Fruit fly (Drosophila melanogaster) whole organism, embryonic: ENCODE measurements around the gene CkIIalpha-i3.

Source experiments
- Abd-B ChIP-seq: fragments of 200-800 bp; sonication (Bioruptor generic); optimal IDR thresholded peaks from 2 replicates; lab custom pipeline; 2018; ENCODE audit warnings: missing biosample characterization, mild to moderate bottlenecking, missing genetic modification characterization, moderate library complexity
- Ada2b ChIP-seq: fragments of 200-800 bp; sonication (Bioruptor generic); IDR thresholded peaks from 2 replicates; pipeline ENCODE4 v1.3.6; 2022; ENCODE audit warnings: missing biosample characterization, missing genetic modification characterization
- CG11695 ChIP-seq: fragments of 200-800 bp; sonication (Bioruptor generic); IDR thresholded peaks from 3 replicates; pipeline ENCODE4 v1.3.6; 2022; ENCODE audit warnings: missing biosample characterization, missing genetic modification characterization
- CG12769 ChIP-seq: fragments of 200-800 bp; sonication (Bioruptor generic); optimal IDR thresholded peaks from 2 replicates; lab custom pipeline; 2019; ENCODE audit warnings: missing biosample characterization, mild to moderate bottlenecking, missing genetic modification characterization, moderate library complexity
- CG13123 ChIP-seq: fragments of 200-800 bp; sonication (Bioruptor generic); optimal IDR thresholded peaks from 2 replicates; lab custom pipeline; 2016; ENCODE audit warnings: missing biosample characterization, missing genetic modification characterization
- CG13775 ChIP-seq: fragments of 200-800 bp; sonication (Bioruptor generic); optimal IDR thresholded peaks from 3 replicates; lab custom pipeline; 2017; ENCODE audit warnings: missing biosample characterization, mild to moderate bottlenecking, missing genetic modification characterization
- CG16815 ChIP-seq: fragments of 200-800 bp; sonication (Bioruptor generic); optimal IDR thresholded peaks from 3 replicates; lab custom pipeline; 2017; ENCODE audit warnings: missing biosample characterization, mild to moderate bottlenecking, missing genetic modification characterization
- CG17612 ChIP-seq: fragments of 200-800 bp; sonication (Bioruptor generic); IDR thresholded peaks from 2 replicates; pipeline ENCODE4 v1.3.6; 2022; ENCODE audit warnings: missing biosample characterization, missing genetic modification characterization
- CG2120 ChIP-seq: fragments of 200-800 bp; sonication (Bioruptor generic); optimal IDR thresholded peaks from 3 replicates; lab custom pipeline; 2016; ENCODE audit warnings: missing biosample characterization, missing genetic modification characterization
- CG2202 ChIP-seq: fragments of 200-800 bp; sonication (Bioruptor generic); optimal IDR thresholded peaks from 2 replicates; lab custom pipeline; 2018; ENCODE audit warnings: missing biosample characterization, mild to moderate bottlenecking, missing genetic modification characterization
- CG34422 ChIP-seq: fragments of 200-800 bp; sonication (Bioruptor generic); IDR thresholded peaks from 3 replicates; pipeline ENCODE4 v1.3.6; 2022; ENCODE audit warnings: missing biosample characterization, missing genetic modification characterization
- CG3847 ChIP-seq: fragments of 200-800 bp; sonication (Bioruptor generic); IDR thresholded peaks from 2 replicates; pipeline ENCODE4 v1.3.6; 2022; ENCODE audit warnings: missing biosample characterization, missing genetic modification characterization
- CG43689 ChIP-seq: fragments of 200-800 bp; sonication (Bioruptor generic); IDR thresholded peaks from 2 replicates; pipeline ENCODE4 v1.3.6; 2022; ENCODE audit warnings: missing biosample characterization, missing genetic modification characterization
- CG7839 ChIP-seq: fragments of 200-800 bp; sonication (Bioruptor generic); optimal IDR thresholded peaks from 3 replicates; lab custom pipeline; 2018; ENCODE audit warnings: missing biosample characterization, mild to moderate bottlenecking, missing genetic modification characterization, moderate library complexity
- CG9817 ChIP-seq: fragments of 200-800 bp; sonication (Bioruptor generic); optimal IDR thresholded peaks from 2 replicates; lab custom pipeline; 2018; ENCODE audit warnings: missing biosample characterization, mild to moderate bottlenecking, missing genetic modification characterization, moderate library complexity
- CG9932 ChIP-seq: fragments of 200-800 bp; sonication (Bioruptor generic); IDR thresholded peaks from 2 replicates; pipeline ENCODE4 v1.3.6; 2022; ENCODE audit warnings: missing biosample characterization, missing genetic modification characterization
- Chrac-16 ChIP-seq: fragments of 200-800 bp; sonication (Bioruptor generic); optimal IDR thresholded peaks from 3 replicates; lab custom pipeline; 2016; ENCODE audit warnings: missing biosample characterization, missing genetic modification characterization
- CrebB ChIP-seq: fragments of 200-800 bp; sonication (Bioruptor generic); optimal IDR thresholded peaks from 3 replicates; lab custom pipeline; 2018; ENCODE audit warnings: missing biosample characterization, mild to moderate bottlenecking, missing genetic modification characterization
- E2f1 ChIP-seq: fragments of 200-800 bp; sonication (Bioruptor generic); IDR thresholded peaks from 2 replicates; pipeline ENCODE4 v1.3.6; 2022; ENCODE audit warnings: missing biosample characterization, missing genetic modification characterization
- E2f2 ChIP-seq: fragments of 200-800 bp; sonication (Bioruptor generic); IDR thresholded peaks from 2 replicates; pipeline ENCODE4 v1.3.6; 2022; ENCODE audit warnings: missing biosample characterization, missing genetic modification characterization
- Fer1 ChIP-seq: fragments of 200-800 bp; sonication (Bioruptor generic); optimal IDR thresholded peaks from 2 replicates; lab custom pipeline; 2017; ENCODE audit warnings: missing biosample characterization, mild to moderate bottlenecking, missing genetic modification characterization
- Fer3 ChIP-seq: fragments of 200-800 bp; sonication (Bioruptor generic); optimal IDR thresholded peaks from 2 replicates; lab custom pipeline; 2018; ENCODE audit warnings: missing biosample characterization, mild to moderate bottlenecking, missing genetic modification characterization, moderate library complexity
- Gug ChIP-seq: fragments of 200-800 bp; sonication (Bioruptor generic); IDR thresholded peaks from 4 replicates; pipeline ENCODE4 v1.3.6; 2022; ENCODE audit warnings: missing biosample characterization, missing genetic modification characterization
- HLHmδ ChIP-seq: fragments of 200-800 bp; sonication (Bioruptor generic); optimal IDR thresholded peaks from 2 replicates; lab custom pipeline; 2018; ENCODE audit warnings: missing biosample characterization, mild to moderate bottlenecking, missing genetic modification characterization, moderate library complexity
- Hr51 ChIP-seq, 2 experiments: fragments of 200-800 bp; sonication (Bioruptor generic); optimal IDR thresholded peaks; 2 replicates in 1 of 2; 3 replicates in 1 of 2; lab custom pipeline; 2016 to 2018; ENCODE audit warnings: missing biosample characterization in 2 of 2, missing genetic modification characterization in 2 of 2, mild to moderate bottlenecking in 1 of 2, moderate library complexity in 1 of 2
- MBD-R2 ChIP-seq: fragments of 200-800 bp; sonication (Bioruptor generic); IDR thresholded peaks from 2 replicates; pipeline ENCODE4 v1.3.6; 2022; ENCODE audit warnings: missing biosample characterization, missing genetic modification characterization
- Mrtf ChIP-seq: fragments of 200-800 bp; sonication (Bioruptor generic); IDR thresholded peaks from 3 replicates; pipeline ENCODE4 v1.3.6; 2022; ENCODE audit warnings: missing biosample characterization, missing genetic modification characterization
- NFAT ChIP-seq: fragments of 200-800 bp; sonication (Bioruptor generic); IDR thresholded peaks from 2 replicates; pipeline ENCODE4 v1.3.6; 2022; ENCODE audit warnings: missing biosample characterization, missing genetic modification characterization
- Nf-YA ChIP-seq: fragments of 200-800 bp; sonication (Bioruptor generic); IDR thresholded peaks from 2 replicates; pipeline ENCODE4 v1.3.6; 2022; ENCODE audit warnings: missing biosample characterization, missing genetic modification characterization
- Rfx ChIP-seq: fragments of 200-800 bp; sonication (Bioruptor generic); IDR thresholded peaks from 2 replicates; pipeline ENCODE4 v1.3.6; 2022; ENCODE audit warnings: missing biosample characterization, missing genetic modification characterization
- ase ChIP-seq: fragments of 200-800 bp; sonication (Bioruptor generic); IDR thresholded peaks from 3 replicates; pipeline ENCODE4 v1.3.6; 2022; ENCODE audit warnings: missing biosample characterization, missing genetic modification characterization
- br ChIP-seq: fragments of >200 bp; optimal IDR thresholded peaks from 2 replicates; lab custom pipeline; 2017
- cas ChIP-seq: fragments of 200-800 bp; sonication (Bioruptor generic); IDR thresholded peaks from 2 replicates; pipeline ENCODE4 v1.3.6; 2022; ENCODE audit warnings: missing biosample characterization, missing genetic modification characterization
- ewg ChIP-seq: fragments of 200-800 bp; sonication (Bioruptor generic); optimal IDR thresholded peaks from 3 replicates; lab custom pipeline; 2017; ENCODE audit warnings: mild to moderate bottlenecking, missing biosample characterization, missing genetic modification reagents, missing genetic modification characterization
- fru ChIP-seq: fragments of >200 bp; optimal IDR thresholded peaks from 2 replicates; lab custom pipeline; 2017
- gem ChIP-seq: fragments of 200-800 bp; sonication (Bioruptor generic); optimal IDR thresholded peaks from 2 replicates; lab custom pipeline; 2019; ENCODE audit warnings: missing biosample characterization, mild to moderate bottlenecking, missing genetic modification characterization, moderate library complexity
- grau ChIP-seq: fragments of 200-800 bp; optimal IDR thresholded peaks from 3 replicates; lab custom pipeline; 2019; ENCODE audit warnings: missing biosample characterization, mild to moderate bottlenecking, missing genetic modification characterization, moderate library complexity
- gsb ChIP-seq: fragments of 200-800 bp; sonication (Bioruptor generic); IDR thresholded peaks from 2 replicates; pipeline ENCODE4 v1.3.6; 2022; ENCODE audit warnings: missing biosample characterization, missing genetic modification characterization
- gsb-n ChIP-seq: fragments of 200-800 bp; sonication (Bioruptor generic); optimal IDR thresholded peaks from 3 replicates; lab custom pipeline; 2018; ENCODE audit warnings: missing biosample characterization, mild to moderate bottlenecking, missing genetic modification characterization
- insv ChIP-seq, 2 experiments: fragments of 200-800 bp; sonication (Bioruptor generic); optimal IDR thresholded peaks; 3 replicates each; lab custom pipeline; 2016 to 2018; ENCODE audit warnings: missing biosample characterization in 2 of 2, missing genetic modification characterization in 2 of 2
- lmd ChIP-seq: fragments of 200-800 bp; sonication (Bioruptor generic); IDR thresholded peaks from 2 replicates; pipeline ENCODE4 v1.3.6; 2022; ENCODE audit warnings: missing biosample characterization, missing genetic modification characterization
- mirr ChIP-seq: fragments of 200-800 bp; sonication (Bioruptor generic); optimal IDR thresholded peaks from 3 replicates; lab custom pipeline; 2018; ENCODE audit warnings: missing biosample characterization, mild to moderate bottlenecking, missing genetic modification characterization
- nau ChIP-seq: fragments of 200-800 bp; sonication (Bioruptor generic); optimal IDR thresholded peaks from 3 replicates; lab custom pipeline; 2017; ENCODE audit warnings: missing biosample characterization, mild to moderate bottlenecking, missing genetic modification characterization, missing genetic modification reagents
- peb ChIP-seq: fragments of 200-800 bp; sonication (Bioruptor generic); IDR thresholded peaks from 2 replicates; pipeline ENCODE4 v1.3.6; 2022; ENCODE audit warnings: missing biosample characterization, missing genetic modification characterization
- ranshi ChIP-seq: fragments of 200-800 bp; sonication (Bioruptor generic); IDR thresholded peaks from 2 replicates; pipeline ENCODE4 v1.3.6; 2022; ENCODE audit warnings: missing biosample characterization, missing genetic modification characterization
- sisA ChIP-seq: fragments of 200-800 bp; sonication (Bioruptor generic); IDR thresholded peaks from 2 replicates; pipeline ENCODE4 v1.3.6; 2022; ENCODE audit warnings: missing biosample characterization, missing genetic modification characterization
- sr ChIP-seq: fragments of 200-800 bp; sonication (Bioruptor generic); IDR thresholded peaks from 3 replicates; pipeline ENCODE4 v1.3.6; 2022; ENCODE audit warnings: missing biosample characterization, missing genetic modification characterization
- zfh2 ChIP-seq: fragments of 200-800 bp; sonication (Bioruptor generic); optimal IDR thresholded peaks from 2 replicates; lab custom pipeline; 2016; ENCODE audit warnings: missing biosample characterization, missing genetic modification characterization

Gene CkIIalpha-i3

DNA sequence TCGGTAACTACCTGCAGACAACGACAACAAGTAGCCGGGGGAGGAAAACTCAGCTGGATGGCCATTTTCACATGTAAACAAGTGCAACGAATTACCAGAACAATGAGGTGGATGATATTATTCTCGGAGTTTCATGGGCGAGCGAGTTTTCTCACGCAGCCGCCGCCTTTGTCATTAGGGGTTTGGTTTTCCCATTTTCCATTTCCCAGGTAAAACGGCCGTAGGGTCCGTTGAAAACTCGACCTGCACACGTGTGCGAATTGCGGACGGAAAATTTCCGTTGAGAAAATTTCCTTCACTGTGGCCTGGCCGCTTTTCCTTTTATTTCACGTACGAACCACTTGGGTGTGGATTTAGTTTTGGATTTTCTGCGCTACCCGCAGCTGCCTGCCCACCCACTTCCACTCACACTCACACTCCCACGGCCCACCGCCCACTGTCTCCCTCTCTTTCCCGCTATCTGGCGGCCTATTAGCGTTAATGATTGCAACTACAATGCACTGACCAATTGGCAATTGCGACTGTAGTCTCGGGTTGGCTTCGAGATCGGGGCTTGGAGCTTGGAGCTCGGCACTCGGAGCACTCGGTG is 43.3 kb upstream of the CkIIalpha-i3 start (continued):
- TF ChIP-seq gsb-n (no peak), insv (GFP tag; optimal IDR thresholded peaks at IDR 0.05; lab: Kevin White, UChicago) (no peak), fru (lab: Kevin White, UChicago) (no peak), E2f2 (GFP tag; lab: Robert Waterston, UW) (peak; percentile 25; the same call in 1 of the 2 replicates), Rfx (GFP tag; lab: Robert Waterston, UW) (peak; percentile 24), nau (GFP tag; lab: Kevin White, UChicago) (no peak)

DNA sequence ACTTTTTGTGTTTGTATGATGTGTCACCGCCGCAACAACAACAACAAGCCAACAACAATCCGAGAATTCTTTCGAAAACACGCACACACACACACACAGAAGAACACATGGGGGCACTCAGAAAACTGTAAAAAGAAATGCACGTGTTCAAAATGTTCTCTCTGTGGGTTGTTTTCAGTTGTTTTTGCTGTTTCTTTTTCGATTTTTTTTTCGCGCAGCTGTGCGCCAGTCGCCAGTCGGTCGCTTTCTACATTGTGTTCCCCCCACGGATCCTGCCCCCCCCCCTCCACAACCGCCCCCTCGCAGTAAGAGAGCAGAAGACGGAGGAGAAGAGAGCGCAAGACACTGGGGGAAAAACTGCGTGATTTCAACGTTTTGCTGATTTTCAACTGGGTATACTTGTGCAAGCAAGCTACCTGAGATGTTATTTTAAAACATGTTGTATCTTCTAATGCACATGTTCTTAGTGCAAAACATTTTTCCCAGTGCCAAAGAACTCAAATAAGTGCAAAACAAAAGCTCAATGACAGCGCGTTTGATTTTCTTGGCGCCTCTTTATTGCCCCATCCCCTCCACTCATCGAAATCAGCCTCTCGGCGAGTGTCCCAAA is 41.2 kb upstream of the CkIIalpha-i3 start:
- no peak for TF ChIP-seq Chrac-16
- peak; percentile 50 for TF ChIP-seq E2f1
- TF ChIP-seq CG13775 (GFP tag; lab: Kevin White, UChicago) = peak; percentile 0
- TF ChIP-seq CG9817 = peak; percentile 43
- 0 out of 2 replicates have a peak, but pooled peaks have one; percentile 13 for TF ChIP-seq cas (GFP tag; lab: Robert Waterston, UW)
- TF ChIP-seq CG9932 (GFP tag; lab: Robert Waterston, UW) = peak; percentile 69
- TF ChIP-seq Gug (GFP tag; lab: Robert Waterston, UW) = peak; percentile 66; the same call in 3 of the 4 replicates
- no peak for TF ChIP-seq ewg (GFP tag; lab: Kevin White, UChicago)
- peak; percentile 39 for TF ChIP-seq CG2120
- peak; percentile 47; the same call in 2 of the 3 replicates for TF ChIP-seq ase (GFP tag; lab: Robert Waterston, UW)
- peak; percentile 46; the same call in 1 of the 2 replicates for TF ChIP-seq CG17612 (GFP tag; lab: Robert Waterston, UW)
- 0 out of 2 replicates have a peak, but pooled peaks have one; percentile 11 for TF ChIP-seq CG43689 (GFP tag; lab: Robert Waterston, UW)
- peak; percentile 62 for TF ChIP-seq CG12769 (tag; lab: Kevin White, UChicago)
- peak; percentile 16 for TF ChIP-seq CG7839
- peak; percentile 61; the same call in 2 of the 3 replicates for TF ChIP-seq CG34422 (GFP tag; lab: Robert Waterston, UW)
- 0 out of 3 replicates have a peak, but pooled peaks have one; percentile 62 for TF ChIP-seq Mrtf
- peak; percentile 46; the same call in 1 of the 3 replicates for TF ChIP-seq sr (GFP tag; lab: Robert Waterston, UW)
- peak; percentile 18; the same call in 1 of the 2 replicates for TF ChIP-seq MBD-R2 (GFP tag; lab: Robert Waterston, UW)
- TF ChIP-seq CG11695 (GFP tag; lab: Robert Waterston, UW) = 0 out of 3 replicates have a peak, but pooled peaks have one; percentile 9
- TF ChIP-seq gsb (GFP tag; lab: Robert Waterston, UW) = peak; percentile 43; the same call in 1 of the 2 replicates
- TF ChIP-seq HLHmδ (GFP tag; lab: Kevin White, UChicago) = no peak
- TF ChIP-seq zfh2 = peak; percentile 17
- TF ChIP-seq Nf-YA (GFP tag; lab: Robert Waterston, UW) = 0 out of 2 replicates have a peak, but pooled peaks have one; percentile 36
- peak; percentile 44 for TF ChIP-seq gem (tag; lab: Kevin White, UChicago)
- no peak for TF ChIP-seq CG2202
- TF ChIP-seq NFAT (GFP tag; lab: Robert Waterston, UW) = peak; percentile 72
- TF ChIP-seq CrebB (tag; lab: Kevin White, UChicago) = no peak
- TF ChIP-seq sisA (GFP tag; lab: Robert Waterston, UW) = 0 out of 2 replicates have a peak, but pooled peaks have one; percentile 10
- TF ChIP-seq Abd-B (GFP tag; lab: Kevin White, UChicago) = no peak
- no peak for TF ChIP-seq mirr (GFP tag; lab: Kevin White, UChicago)
- TF ChIP-seq lmd (GFP tag; lab: Robert Waterston, UW) = peak; percentile 77
- TF ChIP-seq Fer3 (tag; lab: Kevin White, UChicago) = peak; percentile 38
- peak; percentile 69 for TF ChIP-seq ranshi (GFP tag; lab: Robert Waterston, UW)
- no peak for TF ChIP-seq CG13123
- TF ChIP-seq peb (GFP tag; lab: Robert Waterston, UW) = no peak
- peak in 1 of 2 experiments; percentile 28 for TF ChIP-seq Hr51 (GFP tag; optimal IDR thresholded peaks at IDR 0.05; lab: Kevin White, UChicago)
- peak; percentile 23; the same call in 1 of the 2 replicates for TF ChIP-seq CG3847 (GFP tag; lab: Robert Waterston, UW)
- no peak for TF ChIP-seq br
- TF ChIP-seq grau (tag; lab: Kevin White, UChicago) = peak; percentile 6
- peak; percentile 69 for TF ChIP-seq Ada2b
- no peak for TF ChIP-seq CG16815 (GFP tag; lab: Kevin White, UChicago)
- peak; percentile 0 for TF ChIP-seq Fer1
